Worm (Caenorhabditis elegans) whole organism, early embryonic: Measurements from ENCODE around the gene nhr-99.

ENCODE experiments used
- ama-1 ChIP-seq: fragments of 150-350 bp; optimal IDR thresholded peaks from 2 replicates; lab custom pipeline; 2014
- flt-1 ChIP-seq: fragments of 200-800 bp; sonication (Bioruptor generic); IDR thresholded peaks from 2 replicates; pipeline ENCODE4 v1.3.6; 2022; ENCODE audit warnings: missing genetic modification characterization, missing compliant biosample characterization

ce11 chrV:446988-447387 is 27.6 kb upstream of the nhr-99 start:
- TF ChIP-seq ama-1 (lab: Kevin White, UChicago) (no peak), flt-1 (GFP tag; lab: Robert Waterston, UW) (no peak)
